Fruit fly (Drosophila melanogaster): ENCODE results near the gene CG9331.

CG9331 gene

dm6 chr2L:20811039-20811652, 11.5 kb upstream of the CG9331 start (continued):
- TF ChIP-seq zf30C (GFP tag; optimal IDR thresholded peaks at IDR 0.05) (no peak), lov (optimal IDR thresholded peaks at IDR 0.05) (no peak), lov (GFP tag; IDR thresholded peaks at IDR 0.05) (no peak; the same call in 2 of the 3 replicates), Myb (GFP tag; optimal IDR thresholded peaks at IDR 0.05) (no peak), tna (GFP tag; IDR thresholded peaks at IDR 0.05; ENCODE audit: partially characterized antibody) (no peak), CG2202 (tag; optimal IDR thresholded peaks at IDR 0.05) (no peak), dysf (GFP tag; IDR thresholded peaks at IDR 0.05) (peak; percentile 50; the same call in 1 of the 3 replicates), Dip2 (GFP tag; IDR thresholded peaks at IDR 0.05) (no peak), toy (GFP tag; IDR thresholded peaks at IDR 0.05) (no peak), Gug (GFP tag; IDR thresholded peaks at IDR 0.05) (0 out of 4 replicates have a peak, but pooled peaks have one; percentile 7), tap (tag; optimal IDR thresholded peaks at IDR 0.05) (peak; percentile 68), croc (GFP tag; conservative IDR thresholded peaks at IDR 0.05) (no peak), CG30431 (GFP tag; optimal IDR thresholded peaks at IDR 0.05) (no peak), bbx (GFP tag; IDR thresholded peaks at IDR 0.05; ENCODE audit: partially characterized antibody) (no peak), CG8944 (GFP tag; optimal IDR thresholded peaks at IDR 0.05) (no peak), CG34224 (GFP tag; IDR thresholded peaks at IDR 0.05; ENCODE audit: partially characterized antibody) (no peak), gro (GFP tag; optimal IDR thresholded peaks at IDR 0.05) (no peak), ato (GFP tag; IDR thresholded peaks at IDR 0.05; ENCODE audit: partially characterized antibody) (no peak), Ada2b (GFP tag; IDR thresholded peaks at IDR 0.05) (no peak), CG9609 (GFP tag; optimal IDR thresholded peaks at IDR 0.05) (no peak), zfh1 (GFP tag; IDR thresholded peaks at IDR 0.05) (no peak), CG11695 (GFP tag; IDR thresholded peaks at IDR 0.05) (peak; percentile 62; the same call in 1 of the 3 replicates), Mrtf (GFP tag; IDR thresholded peaks at IDR 0.05) (no peak), pros (GFP tag; optimal IDR thresholded peaks at IDR 0.05) (no peak), CG4328 (GFP tag; optimal IDR thresholded peaks at IDR 0.05) (no peak), crc (GFP tag; optimal IDR thresholded peaks at IDR 0.05) (no peak), ap (GFP tag; IDR thresholded peaks at IDR 0.05) (peak; percentile 54; the same call in 1 of the 2 replicates), trem (tag; optimal IDR thresholded peaks at IDR 0.05) (no peak), Atf-2 (GFP tag; optimal IDR thresholded peaks at IDR 0.05) (no peak), CG9727 (GFP tag; optimal IDR thresholded peaks at IDR 0.05) (no peak), sim (GFP tag; IDR thresholded peaks at IDR 0.05) (no peak), CG1529 (GFP tag; optimal IDR thresholded peaks at IDR 0.05) (peak; percentile 19), pho (GFP tag; optimal IDR thresholded peaks at IDR 0.05) (no peak), CG14860 (GFP tag; IDR thresholded peaks at IDR 0.05; ENCODE audit: partially characterized antibody) (no peak), Six4 (GFP tag; optimal IDR thresholded peaks at IDR 0.05) (no peak), H2.0 (GFP tag; IDR thresholded peaks at IDR 0.05) (peak; percentile 39; the same call in 1 of the 2 replicates), CG7745 (tag; optimal IDR thresholded peaks at IDR 0.05) (no peak), CG12219 (GFP tag; optimal IDR thresholded peaks at IDR 0.05) (peak; percentile 45), crol (GFP tag; IDR thresholded peaks at IDR 0.05) (peak; percentile 82), fd3F (GFP tag; optimal IDR thresholded peaks at IDR 0.05) (peak; percentile 29), Antp (GFP tag; optimal IDR thresholded peaks at IDR 0.05) (no peak), aop (GFP tag; IDR thresholded peaks at IDR 0.05) (no peak), abd-A (tag; optimal IDR thresholded peaks at IDR 0.05) (no peak), E2f2 (GFP tag; IDR thresholded peaks at IDR 0.05) (peak; percentile 59), CG12659 (GFP tag; optimal IDR thresholded peaks at IDR 0.05) (peak; percentile 42), CG13775 (GFP tag; optimal IDR thresholded peaks at IDR 0.05) (no peak), Hr78 (GFP tag; optimal IDR thresholded peaks at IDR 0.05) (peak in 1 of 2 experiments; percentile 50), CG31441 (GFP tag; IDR thresholded peaks at IDR 0.05) (peak; percentile 66), CrebB (tag; optimal IDR thresholded peaks at IDR 0.05) (no peak), CG12104 (GFP tag; optimal IDR thresholded peaks at IDR 0.05) (no peak), pnt (GFP tag; optimal IDR thresholded peaks at IDR 0.05) (peak; percentile 2)

Measured in whole organism, embryonic.